Fruit fly (Drosophila melanogaster) whole organism, pupa: ENCODE measurements around the gene CG11768.

Experiments
- CG10348 ChIP-seq: fragments of 200-800 bp; sonication (Bioruptor generic); IDR thresholded peaks from 2 replicates; pipeline ENCODE4 v1.3.6; 2022; ENCODE audit warnings: missing biosample characterization, missing genetic modification characterization
- CG12605 ChIP-seq: fragments of 200-800 bp; sonication (Bioruptor generic); IDR thresholded peaks from 2 replicates; pipeline ENCODE4 v1.3.6; 2022; ENCODE audit warnings: missing biosample characterization, missing genetic modification characterization
- CG13204 ChIP-seq: fragments of 200-800 bp; sonication (Bioruptor generic); optimal IDR thresholded peaks from 2 replicates; lab custom pipeline; 2018; ENCODE audit warnings: missing biosample characterization, mild to moderate bottlenecking, missing genetic modification characterization, moderate library complexity
- CG14655 ChIP-seq: fragments of 200-800 bp; sonication (Bioruptor generic); optimal IDR thresholded peaks from 3 replicates; lab custom pipeline; 2017; ENCODE audit warnings: mild to moderate bottlenecking, missing biosample characterization, missing genetic modification reagents, missing genetic modification characterization
- CG15710 ChIP-seq: fragments of 200-800 bp; sonication (Bioruptor generic); optimal IDR thresholded peaks from 2 replicates; lab custom pipeline; 2018; ENCODE audit warnings: missing biosample characterization, mild to moderate bottlenecking, missing genetic modification characterization, moderate library complexity
- CG17806 ChIP-seq: fragments of 200-800 bp; sonication (Bioruptor generic); optimal IDR thresholded peaks from 2 replicates; lab custom pipeline; 2018; ENCODE audit warnings: missing biosample characterization, mild to moderate bottlenecking, missing genetic modification characterization, moderate library complexity
- CG32121 ChIP-seq: fragments of 200-800 bp; sonication (Bioruptor generic); IDR thresholded peaks from 2 replicates; pipeline ENCODE4 v1.3.6; 2022; ENCODE audit warnings: missing biosample characterization, missing genetic modification characterization
- CG34367 ChIP-seq: fragments of 200-800 bp; sonication (Bioruptor generic); optimal IDR thresholded peaks from 2 replicates; lab custom pipeline; 2018; ENCODE audit warnings: missing biosample characterization, mild to moderate bottlenecking, missing genetic modification characterization
- CG4496 ChIP-seq: fragments of 200-800 bp; sonication (Bioruptor generic); IDR thresholded peaks from 3 replicates; pipeline ENCODE4 v1.3.6; 2022; ENCODE audit warnings: missing biosample characterization, missing genetic modification characterization
- CG8159 ChIP-seq: fragments of 200-800 bp; sonication (Bioruptor generic); optimal IDR thresholded peaks from 3 replicates; lab custom pipeline; 2018; ENCODE audit warnings: missing biosample characterization, mild to moderate bottlenecking, missing genetic modification characterization, moderate library complexity
- CG8301 ChIP-seq: fragments of 200-800 bp; sonication (Bioruptor generic); optimal IDR thresholded peaks from 2 replicates; lab custom pipeline; 2018; ENCODE audit warnings: missing biosample characterization, mild to moderate bottlenecking, missing genetic modification characterization
- CG9948 ChIP-seq: fragments of 200-800 bp; sonication (Bioruptor generic); optimal IDR thresholded peaks from 2 replicates; lab custom pipeline; 2018; ENCODE audit warnings: missing biosample characterization, mild to moderate bottlenecking, missing genetic modification characterization, moderate library complexity
- D1 ChIP-seq: fragments of 200-800 bp; sonication (Bioruptor generic); optimal IDR thresholded peaks from 2 replicates; lab custom pipeline; 2018; ENCODE audit warnings: missing biosample characterization, mild to moderate bottlenecking, missing genetic modification characterization, moderate library complexity
- EcR ChIP-seq: fragments of 200-800 bp; sonication (Bioruptor generic); optimal IDR thresholded peaks from 3 replicates; lab custom pipeline; 2019; ENCODE audit warnings: missing biosample characterization, missing genetic modification characterization, mild to moderate bottlenecking, moderate library complexity, missing genetic modification reagents
- Ets98B ChIP-seq: fragments of 200-800 bp; sonication (Bioruptor generic); IDR thresholded peaks from 2 replicates; pipeline ENCODE4 v1.3.6; 2022; ENCODE audit warnings: missing biosample characterization, missing genetic modification characterization
- Pif1A ChIP-seq: fragments of 200-800 bp; sonication (Bioruptor generic); optimal IDR thresholded peaks from 3 replicates; lab custom pipeline; 2016; ENCODE audit warnings: missing biosample characterization, missing genetic modification characterization
- Pif1B ChIP-seq: fragments of 200-800 bp; sonication (Bioruptor generic); optimal IDR thresholded peaks from 3 replicates; lab custom pipeline; 2016; ENCODE audit warnings: missing biosample characterization, missing genetic modification characterization
- Snoo ChIP-seq: fragments of 200-800 bp; sonication (Bioruptor generic); optimal IDR thresholded peaks from 3 replicates; lab custom pipeline; 2017; ENCODE audit warnings: missing biosample characterization, mild to moderate bottlenecking, missing genetic modification characterization, inconsistent platforms
- fd96Ca ChIP-seq: fragments of 200-800 bp; sonication (Bioruptor generic); IDR thresholded peaks from 3 replicates; pipeline ENCODE4 v1.3.6; 2022; ENCODE audit warnings: missing biosample characterization, missing genetic modification characterization
- gl ChIP-seq: fragments of 200-800 bp; sonication (Bioruptor generic); optimal IDR thresholded peaks from 2 replicates; lab custom pipeline; 2018; ENCODE audit warnings: missing biosample characterization, mild to moderate bottlenecking, missing genetic modification characterization
- rn ChIP-seq: fragments of 200-800 bp; sonication (Bioruptor generic); IDR thresholded peaks from 2 replicates; pipeline ENCODE4 v1.3.6; 2022; ENCODE audit warnings: missing biosample characterization, missing genetic modification characterization

Gene CG11768

dm6 chr3R:8799866-8800265 lies 31.9 kb upstream of the CG11768 start:
- TF ChIP-seq CG17806 (no peak), CG4496 (GFP tag; lab: Robert Waterston, UW) (0 out of 3 replicates have a peak, but pooled peaks have one; percentile 25), CG12605 (GFP tag; lab: Robert Waterston, UW) (0 out of 2 replicates have a peak, but pooled peaks have one; percentile 22)

DNA sequence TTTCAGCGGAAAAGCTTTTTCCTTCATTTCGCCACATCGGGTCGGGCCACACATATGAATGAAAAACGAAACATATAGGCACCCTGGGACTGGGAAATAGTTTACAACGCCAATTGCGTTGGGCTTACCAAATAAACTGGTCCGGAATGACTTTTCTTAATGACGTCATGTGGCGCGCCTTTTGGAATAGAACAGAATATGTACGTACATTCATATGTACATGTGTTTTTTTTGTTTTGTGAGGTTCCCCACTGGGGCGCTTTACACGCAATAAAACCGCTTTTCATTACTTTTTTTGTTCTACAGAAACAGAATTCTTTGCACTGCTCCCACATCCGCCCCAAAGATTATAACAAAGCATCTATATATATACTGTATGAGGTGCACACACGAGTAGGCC lies 30.3 kb upstream of the CG11768 start:
- TF ChIP-seq CG14655 (GFP tag; lab: Kevin White, UChicago) (no peak), CG32121 (GFP tag; lab: Robert Waterston, UW) (no peak), fd96Ca (GFP tag; lab: Robert Waterston, UW) (no peak), Snoo (no peak), Pif1A (GFP tag; lab: Kevin White, UChicago) (no peak), CG13204 (no peak), CG8301 (tag; lab: Kevin White, UChicago) (no peak), CG4496 (GFP tag; lab: Robert Waterston, UW) (no peak), CG12605 (GFP tag; lab: Robert Waterston, UW) (no peak), Pif1B (GFP tag; lab: Kevin White, UChicago) (no peak), EcR (GFP tag; lab: Kevin White, UChicago) (no peak), D1 (tag; lab: Kevin White, UChicago) (no peak), CG17806 (no peak), CG15710 (tag; lab: Kevin White, UChicago) (no peak), CG8159 (no peak), rn (GFP tag; lab: Robert Waterston, UW) (no peak), CG9948 (tag; lab: Kevin White, UChicago) (no peak), gl (tag; lab: Kevin White, UChicago) (no peak), CG10348 (no peak), Ets98B (GFP tag; lab: Robert Waterston, UW) (no peak)

dm6 chr3R:8794384-8794783 lies 26.4 kb upstream of the CG11768 start, which contains the start of gene Ir85a:
Ir85a (plus strand) TSS chr3R:8794684.
- TF ChIP-seq CG32121 (GFP tag; lab: Robert Waterston, UW) (no peak), CG15710 (tag; lab: Kevin White, UChicago) (no peak), CG8301 (tag; lab: Kevin White, UChicago) (no peak), fd96Ca (GFP tag; lab: Robert Waterston, UW) (no peak), CG17806 (no peak), Pif1B (GFP tag; lab: Kevin White, UChicago) (no peak), CG34367 (tag; lab: Kevin White, UChicago) (no peak), rn (GFP tag; lab: Robert Waterston, UW) (no peak), CG10348 (no peak), D1 (tag; lab: Kevin White, UChicago) (no peak), CG14655 (GFP tag; lab: Kevin White, UChicago) (no peak), CG8159 (no peak), EcR (GFP tag; lab: Kevin White, UChicago) (no peak)

DNA sequence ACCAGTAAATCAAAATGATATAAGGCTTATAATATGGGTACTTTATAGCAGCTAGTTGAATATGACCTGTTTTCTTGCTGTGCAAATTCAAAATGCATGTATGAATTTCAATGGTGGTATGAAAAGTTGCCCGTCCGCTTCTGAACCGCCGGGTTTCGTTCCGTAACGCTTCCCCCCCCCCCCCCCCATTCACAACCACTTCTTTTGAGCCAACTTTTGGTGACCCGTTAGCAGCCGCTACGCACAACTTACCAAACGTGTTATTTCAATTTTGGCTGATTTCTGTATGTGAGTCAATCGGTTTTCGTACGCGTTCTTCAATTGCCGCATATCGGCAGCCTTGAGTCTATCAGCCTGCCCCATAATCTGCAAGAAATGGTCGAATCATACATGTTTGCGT lies 25.7 kb upstream of the CG11768 start:
- TF ChIP-seq CG13204 (peak; percentile 19), fd96Ca (GFP tag; lab: Robert Waterston, UW) (0 out of 3 replicates have a peak, but pooled peaks have one; percentile 17), Pif1A (GFP tag; lab: Kevin White, UChicago) (no peak)
- TF ChIP-seq, all 21 proteins: peak for 2

- no peak for TF ChIP-seq rn (GFP tag; lab: Robert Waterston, UW)
- TF ChIP-seq fd96Ca (GFP tag; lab: Robert Waterston, UW): 0 out of 3 replicates have a peak, but pooled peaks have one; percentile 52
- TF ChIP-seq D1 (tag; lab: Kevin White, UChicago): no peak
- peak; percentile 83 for TF ChIP-seq CG12605 (GFP tag; lab: Robert Waterston, UW)
- TF ChIP-seq EcR (GFP tag; lab: Kevin White, UChicago): peak; percentile 48
- TF ChIP-seq CG34367 (tag; lab: Kevin White, UChicago): peak; percentile 52
- no peak for TF ChIP-seq Snoo
- peak; percentile 69 for TF ChIP-seq CG14655 (GFP tag; lab: Kevin White, UChicago)
- TF ChIP-seq CG8301 (tag; lab: Kevin White, UChicago): peak; percentile 55
- TF ChIP-seq CG8159: peak; percentile 50
- TF ChIP-seq Pif1A (GFP tag; lab: Kevin White, UChicago): peak; percentile 73
- TF ChIP-seq CG17806: peak; percentile 31
- peak; percentile 17 for TF ChIP-seq CG9948 (tag; lab: Kevin White, UChicago)
- TF ChIP-seq CG32121 (GFP tag; lab: Robert Waterston, UW): no peak
- peak; percentile 63 for TF ChIP-seq Ets98B (GFP tag; lab: Robert Waterston, UW)
- TF ChIP-seq Pif1B (GFP tag; lab: Kevin White, UChicago): peak; percentile 82
- TF ChIP-seq gl (tag; lab: Kevin White, UChicago): peak; percentile 79
- TF ChIP-seq CG4496 (GFP tag; lab: Robert Waterston, UW): peak; percentile 65
- TF ChIP-seq CG13204: peak; percentile 95
- TF ChIP-seq CG10348: no peak
- TF ChIP-seq CG15710 (tag; lab: Kevin White, UChicago): peak; percentile 34
Observed at dm6 chr3R:8792463-8793175, 24.6 kb upstream of the CG11768 start.
